Worm (Caenorhabditis elegans) whole organism, L4/young adult: Measurements from ENCODE around the gene zyg-12.

Experiments
- W03F9.2 ChIP-seq: fragments of 150-350 bp; optimal IDR thresholded peaks from 2 replicates; lab custom pipeline; 2014; ENCODE audit warnings: missing biosample characterization, missing genetic modification characterization
- dao-5 ChIP-seq: sonication (generic microtip); optimal IDR thresholded peaks from 2 replicates; lab custom pipeline; 2016; ENCODE audit warnings: missing genotype, missing genetic modification characterization, moderate library complexity, missing compliant biosample characterization
- him-1 ChIP-seq: sonication (generic microtip); optimal IDR thresholded peaks from 2 replicates; lab custom pipeline; 2016; ENCODE audit warnings: missing genotype, missing genetic modification reagents, missing genetic modification characterization, missing compliant biosample characterization

DNA sequence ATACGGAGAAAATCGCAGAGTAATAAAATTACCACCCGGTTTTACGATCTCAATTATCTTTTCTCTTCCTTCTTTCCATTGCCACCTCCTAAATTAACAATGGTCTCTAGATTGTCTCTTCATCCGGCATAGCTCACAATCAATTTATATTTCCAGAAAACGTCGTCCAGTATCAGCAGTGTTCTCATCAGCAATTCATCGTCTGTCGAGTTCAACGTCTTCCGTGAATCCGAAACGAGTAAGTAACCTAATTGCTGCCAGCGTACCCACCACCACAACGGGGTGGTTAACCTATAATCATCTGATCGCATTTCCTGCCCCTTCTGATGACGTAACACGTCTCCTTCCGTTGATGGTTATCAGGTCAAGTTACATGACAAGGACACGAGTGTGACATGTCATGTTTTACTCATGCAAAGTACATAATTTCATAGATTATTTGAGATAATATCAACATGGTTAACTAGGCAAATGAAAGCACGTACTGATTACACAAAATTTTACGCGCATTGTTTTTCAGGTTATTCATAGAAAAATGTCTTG lies 36.3 kb downstream of the zyg-12 start:
- no peak for TF ChIP-seq W03F9.2
- no peak for TF ChIP-seq him-1 (tag; lab: Kevin White, UChicago)
- no peak for TF ChIP-seq dao-5 (tag; lab: Kevin White, UChicago)
